Worm (Caenorhabditis elegans) whole organism, late embryonic: ENCODE data around the gene lgc-58.

Source experiments
- C08G9.2 ChIP-seq: sonication (generic microtip); optimal IDR thresholded peaks from 2 replicates; lab custom pipeline; 2016; ENCODE audit warnings: mild to moderate bottlenecking, missing genetic modification characterization, moderate library complexity, missing compliant biosample characterization
- C38D4.7 ChIP-seq: fragments of 200-800 bp; sonication (Bioruptor generic); optimal IDR thresholded peaks from 2 replicates; lab custom pipeline; 2018; ENCODE audit warnings: mild to moderate bottlenecking, missing genetic modification characterization, moderate library complexity, missing compliant biosample characterization
- F13H6.1 ChIP-seq: sonication (generic microtip); optimal IDR thresholded peaks from 2 replicates; lab custom pipeline; 2016; ENCODE audit warnings: missing genetic modification characterization, missing compliant biosample characterization
- K09A11.1 ChIP-seq: sonication (generic microtip); optimal IDR thresholded peaks from 2 replicates; lab custom pipeline; 2017; ENCODE audit warnings: antibody characterized with exemption, mild to moderate bottlenecking, missing genetic modification characterization, missing compliant biosample characterization; ENCODE audit not compliant: insufficient read depth
- T23F11.4 ChIP-seq: fragments of 200-800 bp; sonication (Bioruptor generic); optimal IDR thresholded peaks from 2 replicates; lab custom pipeline; 2018; ENCODE audit warnings: mild to moderate bottlenecking, missing genetic modification characterization, missing compliant biosample characterization
- Y22D7AL.16 ChIP-seq: sonication (generic microtip); optimal IDR thresholded peaks from 2 replicates; lab custom pipeline; 2016; ENCODE audit warnings: missing genetic modification characterization, missing compliant biosample characterization
- ahr-1 ChIP-seq: sonication (generic microtip); optimal IDR thresholded peaks from 2 replicates; lab custom pipeline; 2016; ENCODE audit warnings: missing genetic modification characterization, missing compliant biosample characterization
- ama-1 ChIP-seq: fragments of 150-350 bp; optimal IDR thresholded peaks from 2 replicates; lab custom pipeline; 2014
- ceh-14 ChIP-seq: sonication (generic microtip); optimal IDR thresholded peaks from 2 replicates; lab custom pipeline; 2016; ENCODE audit warnings: missing genotype, missing genetic modification characterization, missing compliant biosample characterization
- ceh-18 ChIP-seq: sonication (generic microtip); optimal IDR thresholded peaks from 2 replicates; lab custom pipeline; 2016; ENCODE audit warnings: missing genetic modification characterization, missing compliant biosample characterization
- ceh-19 ChIP-seq: fragments of 200-800 bp; sonication (Bioruptor generic); optimal IDR thresholded peaks from 2 replicates; lab custom pipeline; 2018; ENCODE audit warnings: mild to moderate bottlenecking, missing genetic modification characterization, missing compliant biosample characterization
- ceh-2 ChIP-seq: sonication (generic microtip); optimal IDR thresholded peaks from 2 replicates; lab custom pipeline; 2016; ENCODE audit warnings: missing genotype, missing genetic modification characterization, missing compliant biosample characterization
- ceh-22 ChIP-seq: sonication (generic microtip); optimal IDR thresholded peaks from 2 replicates; lab custom pipeline; 2017; ENCODE audit warnings: missing biosample characterization, missing genetic modification characterization
- ceh-34 ChIP-seq: sonication (generic microtip); optimal IDR thresholded peaks from 2 replicates; lab custom pipeline; 2016; ENCODE audit warnings: mild to moderate bottlenecking, missing genetic modification characterization, missing compliant biosample characterization
- ceh-6 ChIP-seq: fragments of 200-800 bp; sonication (Bioruptor generic); optimal IDR thresholded peaks from 2 replicates; lab custom pipeline; 2018; ENCODE audit warnings: mild to moderate bottlenecking, missing genetic modification characterization, missing compliant biosample characterization
- ceh-9 ChIP-seq: sonication (generic microtip); optimal IDR thresholded peaks from 2 replicates; lab custom pipeline; 2016; ENCODE audit warnings: mild to moderate bottlenecking, missing genetic modification characterization, inconsistent platforms, missing compliant biosample characterization
- che-1 ChIP-seq: sonication (generic microtip); optimal IDR thresholded peaks from 2 replicates; lab custom pipeline; 2016; ENCODE audit warnings: mild to moderate bottlenecking, missing genetic modification characterization, missing compliant biosample characterization
- dmd-4 ChIP-seq: sonication (generic microtip); optimal IDR thresholded peaks from 2 replicates; lab custom pipeline; 2016; ENCODE audit warnings: borderline replicate concordance, missing genetic modification characterization, missing compliant biosample characterization
- dve-1 ChIP-seq: sonication (generic microtip); optimal IDR thresholded peaks from 2 replicates; lab custom pipeline; 2017; ENCODE audit warnings: antibody characterized with exemption, mild to moderate bottlenecking, missing genetic modification characterization, missing compliant biosample characterization
- elt-2 ChIP-seq: sonication (generic microtip); optimal IDR thresholded peaks from 2 replicates; lab custom pipeline; 2016; ENCODE audit warnings: missing genetic modification reagents, missing genetic modification characterization, missing compliant biosample characterization
- elt-4 ChIP-seq: sonication (generic microtip); optimal IDR thresholded peaks from 2 replicates; lab custom pipeline; 2016; ENCODE audit warnings: missing genetic modification characterization, missing compliant biosample characterization
- ets-4 ChIP-seq: sonication (generic microtip); optimal IDR thresholded peaks from 2 replicates; lab custom pipeline; 2016; ENCODE audit warnings: missing genetic modification characterization, missing compliant biosample characterization
- eyg-1 ChIP-seq: sonication (generic microtip); optimal IDR thresholded peaks from 2 replicates; lab custom pipeline; 2016; ENCODE audit warnings: missing genotype, missing genetic modification characterization, missing compliant biosample characterization
- fax-1 ChIP-seq: sonication (generic microtip); optimal IDR thresholded peaks from 2 replicates; lab custom pipeline; 2016; ENCODE audit warnings: missing genotype, missing genetic modification characterization, missing compliant biosample characterization
- hlh-13 ChIP-seq: fragments of 200-800 bp; sonication (Bioruptor generic); optimal IDR thresholded peaks from 2 replicates; lab custom pipeline; 2018; ENCODE audit warnings: mild to moderate bottlenecking, missing genetic modification characterization, missing compliant biosample characterization
- hlh-15 ChIP-seq: sonication (generic microtip); optimal IDR thresholded peaks from 2 replicates; lab custom pipeline; 2016; ENCODE audit warnings: missing genetic modification characterization, missing compliant biosample characterization
- hlh-30 ChIP-seq: sonication (generic microtip); optimal IDR thresholded peaks from 2 replicates; lab custom pipeline; 2017; ENCODE audit warnings: antibody characterized with exemption, missing genetic modification characterization, missing compliant biosample characterization; ENCODE audit not compliant: insufficient read depth
- hlh-6 ChIP-seq: sonication (generic microtip); optimal IDR thresholded peaks from 2 replicates; lab custom pipeline; 2016; ENCODE audit warnings: missing genotype, missing genetic modification characterization, missing compliant biosample characterization
- lin-11 ChIP-seq: fragments of 200-800 bp; sonication (Bioruptor generic); optimal IDR thresholded peaks from 2 replicates; lab custom pipeline; 2018; ENCODE audit warnings: mild to moderate bottlenecking, missing genetic modification characterization, missing compliant biosample characterization
- mec-3 ChIP-seq: sonication (generic microtip); optimal IDR thresholded peaks from 2 replicates; lab custom pipeline; 2016; ENCODE audit warnings: borderline replicate concordance, missing genetic modification characterization, missing compliant biosample characterization
- nfya-1 ChIP-seq: sonication (generic microtip); optimal IDR thresholded peaks from 2 replicates; lab custom pipeline; 2017; ENCODE audit warnings: missing genetic modification characterization, mild to moderate bottlenecking, missing compliant biosample characterization, antibody characterized with exemption, moderate library complexity
- nhr-11 ChIP-seq: fragments of 150-350 bp; optimal IDR thresholded peaks from 2 replicates; lab custom pipeline; 2014; ENCODE audit warnings: missing biosample characterization, missing genetic modification characterization
- nhr-232 ChIP-seq: sonication (generic microtip); optimal IDR thresholded peaks from 2 replicates; lab custom pipeline; 2016; ENCODE audit warnings: missing genetic modification characterization, missing compliant biosample characterization
- npax-4 ChIP-seq: sonication (generic microtip); optimal IDR thresholded peaks from 2 replicates; lab custom pipeline; 2016; ENCODE audit warnings: missing genetic modification characterization, missing compliant biosample characterization
- pag-3 ChIP-seq: sonication (generic microtip); optimal IDR thresholded peaks from 2 replicates; lab custom pipeline; 2016; ENCODE audit warnings: missing compliant biosample characterization, missing genetic modification characterization, borderline replicate concordance
- pha-2 ChIP-seq: sonication (generic microtip); optimal IDR thresholded peaks from 2 replicates; lab custom pipeline; 2017; ENCODE audit warnings: mild to moderate bottlenecking, missing genetic modification characterization, missing compliant biosample characterization
- pqm-1 ChIP-seq: sonication (generic microtip); optimal IDR thresholded peaks from 2 replicates; lab custom pipeline; 2016; ENCODE audit warnings: missing genetic modification characterization, missing compliant biosample characterization
- pros-1 ChIP-seq: fragments of 150-350 bp; optimal IDR thresholded peaks from 2 replicates; lab custom pipeline; 2014; ENCODE audit warnings: missing biosample characterization, missing genetic modification reagents, missing genetic modification characterization
- ref-2 ChIP-seq: sonication (generic microtip); optimal IDR thresholded peaks from 2 replicates; lab custom pipeline; 2016; ENCODE audit warnings: missing genetic modification characterization, missing compliant biosample characterization
- rnt-1 ChIP-seq: sonication (generic microtip); optimal IDR thresholded peaks from 2 replicates; lab custom pipeline; 2016; ENCODE audit warnings: missing genetic modification characterization, missing compliant biosample characterization
- syd-9 ChIP-seq: sonication (generic microtip); optimal IDR thresholded peaks from 2 replicates; lab custom pipeline; 2016; ENCODE audit warnings: mild to moderate bottlenecking, missing genetic modification characterization, moderate library complexity, missing compliant biosample characterization
- tbx-2 ChIP-seq: sonication (generic microtip); optimal IDR thresholded peaks from 2 replicates; lab custom pipeline; 2016; ENCODE audit warnings: missing genetic modification characterization, missing compliant biosample characterization
- tbx-7 ChIP-seq: sonication (generic microtip); optimal IDR thresholded peaks from 2 replicates; lab custom pipeline; 2016; ENCODE audit warnings: missing genotype, missing genetic modification characterization, missing compliant biosample characterization
- unc-42 ChIP-seq: sonication (generic microtip); optimal IDR thresholded peaks from 2 replicates; lab custom pipeline; 2016; ENCODE audit warnings: missing genotype, missing genetic modification characterization, missing compliant biosample characterization
- unc-55 ChIP-seq: sonication (generic microtip); optimal IDR thresholded peaks from 2 replicates; lab custom pipeline; 2017; ENCODE audit warnings: missing biosample characterization, missing genetic modification reagents, missing genetic modification characterization
- unc-86 ChIP-seq: sonication (generic microtip); optimal IDR thresholded peaks from 2 replicates; lab custom pipeline; 2016; ENCODE audit warnings: missing genetic modification characterization, missing compliant biosample characterization
- zip-5 ChIP-seq: sonication (generic microtip); optimal IDR thresholded peaks from 2 replicates; lab custom pipeline; 2016; ENCODE audit warnings: missing genetic modification characterization, missing compliant biosample characterization

The lgc-58 gene

DNA sequence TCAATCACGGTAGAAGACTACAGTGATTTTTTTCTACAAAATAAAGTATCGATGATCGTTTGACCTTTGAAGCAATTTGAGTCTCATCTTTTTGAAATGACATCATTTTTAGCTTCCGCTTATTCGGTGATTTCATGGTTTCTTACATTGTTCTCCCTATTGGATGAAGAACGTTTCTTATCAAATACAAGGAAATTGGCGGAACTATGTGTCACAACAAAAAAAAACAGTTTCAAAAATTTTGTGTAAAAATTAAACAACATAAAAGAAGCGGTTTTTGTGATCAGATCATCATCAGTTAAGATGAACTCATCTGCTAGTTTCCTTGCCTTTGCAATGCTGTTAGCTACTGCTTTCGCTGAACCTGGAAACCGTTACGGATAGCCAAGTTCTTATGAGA is 12.4 kb downstream of the lgc-58 start, which contains the start of gene C45B2.8:
C45B2.8 (plus strand) TSS at position 301 of the 400 bp plus-strand sequence.
- TF ChIP-seq hlh-6 (tag; lab: Kevin White, UChicago) (no peak), Y22D7AL.16 (no peak), tbx-2 (tag; lab: Kevin White, UChicago) (no peak), pha-2 (tag; lab: Kevin White, UChicago) (no peak), ama-1 (lab: Kevin White, UChicago) (no peak), eyg-1 (no peak), unc-42 (no peak), hlh-13 (GFP tag; lab: Kevin White, UChicago) (no peak), fax-1 (tag; lab: Kevin White, UChicago) (no peak), ceh-2 (tag; lab: Kevin White, UChicago) (no peak), npax-4 (tag; lab: Kevin White, UChicago) (no peak), ceh-22 (tag; lab: Kevin White, UChicago) (no peak), nhr-11 (no peak), zip-5 (tag; lab: Kevin White, UChicago) (no peak)

DNA sequence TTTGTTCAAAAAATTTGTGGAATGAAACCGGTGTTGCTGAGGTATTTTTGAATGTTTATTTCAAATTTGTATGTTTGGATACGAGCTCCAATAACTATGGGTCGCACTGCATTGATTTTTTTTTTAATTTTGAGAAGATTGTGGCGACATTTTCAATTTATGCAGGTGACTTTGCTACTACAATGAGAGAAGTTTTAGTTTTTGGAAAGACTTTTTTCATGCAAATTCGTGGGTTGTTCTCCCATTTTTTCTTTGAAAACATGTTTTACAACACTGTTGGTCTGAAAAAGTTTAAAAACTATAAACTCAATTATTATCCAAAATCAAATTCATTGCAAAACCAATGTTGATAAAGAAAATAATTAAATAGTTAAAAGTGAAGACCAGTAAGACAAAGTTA is 13.4 kb downstream of the lgc-58 start:
- TF ChIP-seq dmd-4 (tag; lab: Kevin White, UChicago) (no peak), ceh-6 (no peak), elt-2 (tag; lab: Kevin White, UChicago) (no peak), ceh-9 (tag; lab: Kevin White, UChicago) (no peak), C08G9.2 (tag; lab: Kevin White, UChicago) (no peak), lin-11 (tag; lab: Kevin White, UChicago) (no peak), unc-86 (tag; lab: Kevin White, UChicago) (no peak), pag-3 (tag; lab: Kevin White, UChicago) (no peak), eyg-1 (no peak), hlh-30 (tag; lab: Kevin White, UChicago) (no peak), ceh-18 (no peak), ceh-19 (GFP tag; lab: Kevin White, UChicago) (no peak), ceh-34 (tag; lab: Kevin White, UChicago) (no peak), pha-2 (tag; lab: Kevin White, UChicago) (no peak), ceh-22 (tag; lab: Kevin White, UChicago) (no peak)

DNA sequence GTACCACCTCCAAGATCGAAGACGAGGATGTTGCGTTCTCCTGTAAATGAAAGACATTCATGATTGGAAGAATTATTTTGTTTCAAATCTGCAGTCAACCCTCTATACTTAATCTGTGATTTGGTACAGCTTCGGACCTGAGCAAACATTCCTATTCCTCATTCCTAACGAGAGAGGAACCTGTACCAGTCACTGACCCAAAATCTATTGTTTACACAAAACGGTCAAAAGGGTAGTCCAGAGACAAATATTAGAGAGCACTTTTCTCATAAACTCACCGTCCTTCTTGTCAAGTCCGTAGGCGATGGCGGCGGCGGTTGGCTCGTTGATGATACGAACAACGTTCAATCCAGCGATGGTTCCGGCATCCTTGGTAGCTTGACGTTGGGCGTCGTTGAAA is 15.5 kb downstream of the lgc-58 start:
- TF ChIP-seq hlh-15 (tag; lab: Kevin White, UChicago) = no peak
- TF ChIP-seq tbx-2 (tag; lab: Kevin White, UChicago) = no peak
- TF ChIP-seq syd-9 (tag; lab: Kevin White, UChicago) = no peak
- TF ChIP-seq pag-3 (tag; lab: Kevin White, UChicago) = no peak
- no peak for TF ChIP-seq elt-4 (tag; lab: Kevin White, UChicago)
- no peak for TF ChIP-seq eyg-1
- TF ChIP-seq ceh-18 = no peak
- TF ChIP-seq ahr-1 (tag; lab: Kevin White, UChicago) = no peak
- no peak for TF ChIP-seq nhr-232
- no peak for TF ChIP-seq che-1 (tag; lab: Kevin White, UChicago)
- no peak for TF ChIP-seq C38D4.7 (GFP tag; lab: Kevin White, UChicago)

DNA sequence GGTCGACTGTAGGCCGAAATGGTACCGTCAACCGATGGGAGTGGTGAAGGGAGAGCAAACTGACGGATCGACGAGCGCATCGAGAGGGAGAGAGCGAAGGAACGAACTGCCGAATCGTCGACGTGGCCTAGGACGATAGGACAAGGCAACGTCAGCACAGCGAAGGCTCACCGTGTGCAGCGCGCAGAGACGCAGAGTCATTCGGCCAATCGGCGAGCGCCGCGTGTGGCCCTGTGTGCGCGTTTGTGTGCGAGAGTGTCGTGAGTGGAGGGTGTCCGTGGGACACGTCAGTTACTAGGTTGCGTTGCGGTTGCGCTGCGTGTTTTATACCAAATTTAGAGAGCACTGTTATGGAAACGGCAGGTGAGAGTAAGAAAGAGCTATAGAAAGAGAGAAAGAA is 16.7 kb downstream of the lgc-58 start, which contains the start of gene hsp-3:
hsp-3 (minus strand) TSS at position 158 of the 400 bp plus-strand sequence.
- TF ChIP-seq ama-1 (lab: Kevin White, UChicago) = no peak
- TF ChIP-seq ets-4 (tag; lab: Kevin White, UChicago) = peak; percentile 84
- TF ChIP-seq syd-9 (tag; lab: Kevin White, UChicago) = peak; percentile 71
- peak; percentile 81 for TF ChIP-seq elt-2 (tag; lab: Kevin White, UChicago)
- peak; percentile 85 for TF ChIP-seq hlh-30 (tag; lab: Kevin White, UChicago)
- peak; percentile 66 for TF ChIP-seq tbx-7
- peak; percentile 63 for TF ChIP-seq F13H6.1 (tag; lab: Kevin White, UChicago)
- peak; percentile 97 for TF ChIP-seq ref-2 (tag; lab: Kevin White, UChicago)
- peak; percentile 55 for TF ChIP-seq dve-1 (tag; lab: Kevin White, UChicago)
- TF ChIP-seq npax-4 (tag; lab: Kevin White, UChicago) = no peak
- TF ChIP-seq lin-11 (tag; lab: Kevin White, UChicago) = no peak
- TF ChIP-seq ceh-14 = peak; percentile 67
- no peak for TF ChIP-seq mec-3 (tag; lab: Kevin White, UChicago)
- peak; percentile 37 for TF ChIP-seq K09A11.1 (tag; lab: Kevin White, UChicago)
- TF ChIP-seq pha-2 (tag; lab: Kevin White, UChicago) = no peak
- TF ChIP-seq T23F11.4 = peak; percentile 86
- TF ChIP-seq rnt-1 (tag; lab: Kevin White, UChicago) = peak; percentile 75
- peak; percentile 85 for TF ChIP-seq pros-1 (tag; lab: Kevin White, UChicago)
- TF ChIP-seq nfya-1 = peak; percentile 100
- peak; percentile 95 for TF ChIP-seq ceh-34 (tag; lab: Kevin White, UChicago)
- TF ChIP-seq pqm-1 (tag; lab: Kevin White, UChicago) = peak; percentile 88
- TF ChIP-seq unc-55 (GFP tag; lab: Kevin White, UChicago) = peak; percentile 91
